Fruit fly (Drosophila melanogaster) whole organism, adult: ENCODE measurements around the gene Oatp33Eb.

Experiments
- CG12768 ChIP-seq: fragments of 200-800 bp; sonication (Bioruptor generic); optimal IDR thresholded peaks from 2 replicates; lab custom pipeline; 2017; ENCODE audit warnings: missing biosample characterization, missing genetic modification characterization, mild to moderate bottlenecking, moderate library complexity, missing genetic modification reagents
- CG14711 ChIP-seq: fragments of 200-800 bp; sonication (Bioruptor generic); optimal IDR thresholded peaks from 2 replicates; lab custom pipeline; 2018; ENCODE audit warnings: missing biosample characterization, mild to moderate bottlenecking, missing genetic modification characterization, moderate library complexity
- CG33017 ChIP-seq: fragments of 200-800 bp; sonication (Bioruptor generic); optimal IDR thresholded peaks from 2 replicates; lab custom pipeline; 2018; ENCODE audit warnings: missing biosample characterization, mild to moderate bottlenecking, missing genetic modification characterization, moderate library complexity
- CG7101 ChIP-seq: fragments of 200-800 bp; sonication (Bioruptor generic); optimal IDR thresholded peaks from 2 replicates; lab custom pipeline; 2018; ENCODE audit warnings: missing biosample characterization, mild to moderate bottlenecking, missing genetic modification characterization, moderate library complexity
- Crg-1 ChIP-seq: fragments of 200-800 bp; sonication (Bioruptor generic); optimal IDR thresholded peaks from 2 replicates; lab custom pipeline; 2016; ENCODE audit warnings: missing biosample characterization, missing genetic modification characterization
- pad ChIP-seq: fragments of 200-800 bp; sonication (Bioruptor generic); optimal IDR thresholded peaks from 3 replicates; lab custom pipeline; 2017; ENCODE audit warnings: missing biosample characterization, missing genetic modification characterization, mild to moderate bottlenecking, moderate library complexity, missing genetic modification reagents

dm6 chr2L:12430792-12431191 lies 17.5 kb upstream of the Oatp33Eb start, which contains the start of gene CG5435:
- TF ChIP-seq CG12768 (GFP tag; lab: Kevin White, UChicago) (no peak), Crg-1 (GFP tag; lab: Kevin White, UChicago) (no peak), CG33017 (no peak), pad (GFP tag; lab: Kevin White, UChicago) (no peak), CG14711 (tag; lab: Kevin White, UChicago) (no peak), CG7101 (tag; lab: Kevin White, UChicago) (no peak)
